Worm (Caenorhabditis elegans) whole organism, L4 larva: ENCODE results near the gene Y71H2B.5.

ENCODE experiments used
- daf-12 ChIP-seq: fragments of 150-350 bp; optimal IDR thresholded peaks from 2 replicates; lab custom pipeline; 2014; ENCODE audit warnings: missing biosample characterization, missing genetic modification reagents, missing genetic modification characterization
- daf-8 ChIP-seq: fragments of 200-800 bp; sonication (Bioruptor generic); IDR thresholded peaks from 2 replicates; pipeline ENCODE4 v1.3.6; 2022; ENCODE audit warnings: missing genetic modification characterization, missing compliant biosample characterization
- jun-1 ChIP-seq: fragments of 150-350 bp; optimal IDR thresholded peaks from 2 replicates; lab custom pipeline; 2014; ENCODE audit warnings: missing biosample characterization, missing genetic modification reagents, missing genetic modification characterization
- lin-39 ChIP-seq: fragments of 150-350 bp; optimal IDR thresholded peaks from 2 replicates; lab custom pipeline; 2014; ENCODE audit warnings: missing biosample characterization, missing genetic modification reagents, missing genetic modification characterization
- mdl-1 ChIP-seq, 2 experiments: fragments of 150-350 bp in 1 of 2; sonication (generic microtip) in 1 of 2; optimal IDR thresholded peaks; 2 replicates each; lab custom pipeline; 2014 to 2017; ENCODE audit warnings: missing biosample characterization in 2 of 2, missing genetic modification characterization in 2 of 2
- pha-4 ChIP-seq, 2 experiments: fragments of 150-350 bp in 1 of 2; fragments of 200-800 bp in 1 of 2; sonication (Bioruptor generic) in 1 of 2; IDR thresholded peaks in 1 of 2; optimal IDR thresholded peaks in 1 of 2; 2 replicates each; pipeline versions ENCODE4 v1.3.6 to Lab custom; 2014 to 2022; ENCODE audit warnings: missing genetic modification characterization in 2 of 2, missing genetic modification reagents in 2 of 2, missing biosample characterization in 1 of 2, missing compliant biosample characterization in 1 of 2
- unc-62 ChIP-seq, 3 experiments: fragments of 150-350 bp in 1 of 3; sonication (generic microtip); optimal IDR thresholded peaks in 2 of 3; peaks in 1 of 3; 1 replicate in 1 of 3; 2 replicates in 2 of 3; lab custom pipeline; 2014 to 2017; ENCODE audit warnings: missing biosample characterization in 3 of 3, missing genetic modification characterization in 3 of 3, missing genetic modification reagents in 3 of 3, missing genotype in 1 of 3

DNA sequence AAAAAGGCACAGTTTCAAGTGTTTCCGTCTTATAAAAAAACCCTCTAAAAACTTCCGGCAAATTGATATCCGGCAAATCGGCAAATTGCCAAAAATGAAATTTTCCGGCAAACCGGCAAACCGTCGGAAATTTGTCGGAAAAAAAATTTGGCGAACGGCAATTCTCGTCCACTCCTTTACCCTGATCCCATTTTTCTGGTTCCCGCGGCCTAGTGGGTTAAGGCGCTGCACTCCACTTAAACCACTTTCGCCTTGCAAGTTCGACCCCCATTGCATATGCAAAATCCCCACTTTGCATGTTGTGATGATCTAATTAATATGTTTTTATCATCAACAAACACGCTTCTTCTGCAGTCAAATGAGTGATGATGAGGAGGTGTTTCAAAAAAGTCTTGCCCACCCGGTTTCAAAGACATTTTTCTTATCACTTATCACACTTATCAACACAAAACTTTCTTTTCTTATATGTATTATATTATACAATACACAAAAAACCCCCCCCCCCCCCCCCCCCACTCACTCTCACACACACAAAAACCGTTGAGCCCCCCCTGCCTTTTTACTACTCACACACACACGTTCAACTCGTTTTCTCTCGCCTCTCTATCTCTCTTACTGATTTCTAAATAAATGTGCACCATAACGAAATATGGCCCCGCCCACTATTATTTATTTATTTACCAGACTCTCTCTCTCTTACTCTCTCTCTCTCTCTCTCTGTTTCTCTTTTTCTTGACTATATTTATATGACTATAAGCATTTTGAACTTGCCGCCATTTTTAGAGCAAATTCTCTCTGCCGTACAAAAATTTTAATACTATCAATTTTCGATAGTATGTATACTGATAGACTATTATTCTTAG is 45.1 kb downstream of the Y71H2B.5 start:
- TF ChIP-seq unc-62 (GFP tag; optimal IDR thresholded peaks at IDR 0.05 in 1 of 2; lab: Kevin White, UChicago): no peak
- no peak for TF ChIP-seq unc-62 (tag; optimal IDR thresholded peaks at IDR 0.05; lab: Kevin White, UChicago)
- TF ChIP-seq daf-8 (GFP tag; lab: Robert Waterston, UW): no peak
- TF ChIP-seq lin-39 (tag; lab: Kevin White, UChicago): no peak
- TF ChIP-seq pha-4 (GFP tag; IDR thresholded peaks at IDR 0.05; lab: Robert Waterston, UW): no peak
- peak; percentile 36 for TF ChIP-seq pha-4 (tag; optimal IDR thresholded peaks at IDR 0.05; lab: Kevin White, UChicago)
- no peak for TF ChIP-seq mdl-1 (tag; optimal IDR thresholded peaks at IDR 0.05; lab: Kevin White, UChicago)
- TF ChIP-seq jun-1 (tag; lab: Kevin White, UChicago): no peak
- no peak for TF ChIP-seq daf-12 (tag; lab: Kevin White, UChicago)
